Worm (Caenorhabditis elegans): ENCODE measurements around the gene srsx-12.

ce11 chrV:4933268-4933667, 47.5 kb downstream of the srsx-12 start:
- TF ChIP-seq crh-2 (tag; optimal IDR thresholded peaks at IDR 0.05) (no peak), nhr-11 (tag; optimal IDR thresholded peaks at IDR 0.05) (no peak)
